Worm (Caenorhabditis elegans) whole organism, L4 larva: Measurements from ENCODE around the gene fbxb-74.

Experiments
- D1046.2 ChIP-seq: fragments of 200-800 bp; sonication (Bioruptor generic); IDR thresholded peaks from 2 replicates; pipeline ENCODE4 v1.3.6; 2022; ENCODE audit warnings: missing genetic modification characterization, missing compliant biosample characterization
- F10B5.3 ChIP-seq: sonication (generic microtip); optimal IDR thresholded peaks from 2 replicates; lab custom pipeline; 2016; ENCODE audit warnings: mild to moderate bottlenecking, missing genetic modification characterization, missing compliant biosample characterization
- F37D6.2 ChIP-seq: sonication (generic microtip); optimal IDR thresholded peaks from 2 replicates; lab custom pipeline; 2016; ENCODE audit warnings: mild to moderate bottlenecking, missing genetic modification characterization, missing compliant biosample characterization
- F44E2.7 ChIP-seq: fragments of 200-800 bp; sonication (Bioruptor generic); IDR thresholded peaks from 2 replicates; pipeline ENCODE4 v2.1.2; 2022; ENCODE audit warnings: missing genetic modification characterization, missing compliant biosample characterization
- R02D3.7 ChIP-seq: fragments of 150-350 bp; sonication (generic microtip); optimal IDR thresholded peaks from 3 replicates; lab custom pipeline; 2014; ENCODE audit warnings: missing biosample characterization, missing genetic modification characterization
- T20F7.1 ChIP-seq: fragments of 200-800 bp; sonication (Bioruptor generic); optimal IDR thresholded peaks from 2 replicates; lab custom pipeline; 2018; ENCODE audit warnings: mild to moderate bottlenecking, missing genetic modification characterization, missing compliant biosample characterization
- T26A8.4 ChIP-seq: fragments of 200-800 bp; sonication (Bioruptor generic); IDR thresholded peaks from 2 replicates; pipeline ENCODE4 v1.3.6; 2022; ENCODE audit warnings: missing genetic modification characterization, missing compliant biosample characterization
- Y48G9A.11 ChIP-seq: fragments of 200-800 bp; sonication (Bioruptor generic); IDR thresholded peaks from 2 replicates; pipeline ENCODE4 v1.3.6; 2022; ENCODE audit warnings: missing genetic modification reagents, missing genetic modification characterization, missing compliant biosample characterization
- ZK337.2 ChIP-seq: fragments of 200-800 bp; sonication (Bioruptor generic); IDR thresholded peaks from 2 replicates; pipeline ENCODE4 v1.3.6; 2022; ENCODE audit warnings: missing genetic modification reagents, missing genetic modification characterization, missing compliant biosample characterization
- aha-1 ChIP-seq: fragments of 150-350 bp; peaks from one replicate; lab custom pipeline; 2014; ENCODE audit warnings: missing biosample characterization, missing genetic modification characterization
- ceh-20 ChIP-seq: fragments of 200-800 bp; sonication (Bioruptor generic); IDR thresholded peaks from 2 replicates; pipeline ENCODE4 v1.3.6; 2022; ENCODE audit warnings: missing genetic modification reagents, missing genetic modification characterization, missing compliant biosample characterization
- ceh-44 ChIP-seq: fragments of 200-800 bp; sonication (Bioruptor generic); IDR thresholded peaks from 2 replicates; pipeline ENCODE4 v1.3.6; 2022; ENCODE audit warnings: missing genetic modification reagents, missing genetic modification characterization, missing compliant biosample characterization
- ceh-62 ChIP-seq: sonication (generic microtip); optimal IDR thresholded peaks from 2 replicates; lab custom pipeline; 2017; ENCODE audit warnings: missing biosample characterization, missing genetic modification characterization
- ces-1 ChIP-seq: fragments of 150-350 bp; sonication (generic microtip); optimal IDR thresholded peaks from 4 replicates; lab custom pipeline; 2014; ENCODE audit warnings: missing biosample characterization, missing genetic modification reagents, missing genetic modification characterization
- cey-2 ChIP-seq: sonication (generic microtip); optimal IDR thresholded peaks from 3 replicates; lab custom pipeline; 2017; ENCODE audit warnings: missing genetic modification characterization, mild to moderate bottlenecking, missing compliant biosample characterization, antibody characterized with exemption, borderline replicate concordance; ENCODE audit not compliant: insufficient read depth
- ctbp-1 ChIP-seq: fragments of 200-800 bp; sonication (Bioruptor generic); IDR thresholded peaks from 2 replicates; pipeline ENCODE4 v1.3.6; 2022; ENCODE audit warnings: missing genetic modification reagents, missing genetic modification characterization, missing compliant biosample characterization
- daf-8 ChIP-seq: fragments of 200-800 bp; sonication (Bioruptor generic); IDR thresholded peaks from 2 replicates; pipeline ENCODE4 v1.3.6; 2022; ENCODE audit warnings: missing genetic modification characterization, missing compliant biosample characterization
- dmd-6 ChIP-seq: fragments of 200-800 bp; sonication (Bioruptor generic); IDR thresholded peaks from 2 replicates; pipeline ENCODE4 v1.3.6; 2022; ENCODE audit warnings: missing genetic modification reagents, missing genetic modification characterization, missing compliant biosample characterization
- dmd-8 ChIP-seq: fragments of 200-800 bp; sonication (Bioruptor generic); IDR thresholded peaks from 2 replicates; pipeline ENCODE4 v1.3.6; 2022; ENCODE audit warnings: missing genetic modification characterization, missing compliant biosample characterization
- egl-43 ChIP-seq: fragments of 200-800 bp; sonication (Bioruptor generic); IDR thresholded peaks from 2 replicates; pipeline ENCODE4 v1.3.6; 2022; ENCODE audit warnings: missing genetic modification reagents, missing genetic modification characterization, missing compliant biosample characterization
- fos-1 ChIP-seq: fragments of 150-350 bp; optimal IDR thresholded peaks from 2 replicates; lab custom pipeline; 2014; ENCODE audit warnings: missing biosample characterization, missing genetic modification characterization
- gei-8 ChIP-seq: fragments of 200-800 bp; sonication (Bioruptor generic); optimal IDR thresholded peaks from 2 replicates; lab custom pipeline; 2018; ENCODE audit warnings: mild to moderate bottlenecking, missing genetic modification characterization, missing compliant biosample characterization
- hlh-11 ChIP-seq: fragments of 200-800 bp; sonication (Bioruptor generic); optimal IDR thresholded peaks from 2 replicates; lab custom pipeline; 2018; ENCODE audit warnings: mild to moderate bottlenecking, missing genetic modification characterization, missing compliant biosample characterization
- hlh-30 ChIP-seq: sonication (generic microtip); optimal IDR thresholded peaks from 2 replicates; lab custom pipeline; 2017; ENCODE audit warnings: antibody characterized with exemption, mild to moderate bottlenecking, missing genetic modification characterization, missing compliant biosample characterization; ENCODE audit not compliant: insufficient read depth
- lim-7 ChIP-seq: fragments of 200-800 bp; sonication (Bioruptor generic); IDR thresholded peaks from 2 replicates; pipeline ENCODE4 v1.3.6; 2022; ENCODE audit warnings: missing genetic modification characterization, missing compliant biosample characterization
- lin-15B ChIP-seq: fragments of 150-350 bp; sonication (generic microtip); optimal IDR thresholded peaks from 3 replicates; lab custom pipeline; 2014; ENCODE audit warnings: missing biosample characterization, missing genetic modification characterization
- lin-39 ChIP-seq: fragments of 150-350 bp; optimal IDR thresholded peaks from 2 replicates; lab custom pipeline; 2014; ENCODE audit warnings: missing biosample characterization, missing genetic modification reagents, missing genetic modification characterization
- mdt-29 ChIP-seq: fragments of 200-800 bp; sonication (Bioruptor generic); IDR thresholded peaks from 2 replicates; pipeline ENCODE4 v1.3.6; 2022; ENCODE audit warnings: missing genetic modification reagents, missing genetic modification characterization, missing compliant biosample characterization
- mes-2 ChIP-seq: sonication (generic microtip); optimal IDR thresholded peaks from 2 replicates; lab custom pipeline; 2016; ENCODE audit warnings: missing genotype, mild to moderate bottlenecking, missing genetic modification characterization, missing compliant biosample characterization; ENCODE audit not compliant: poor library complexity, severe bottlenecking
- mxl-2 ChIP-seq: fragments of 200-800 bp; sonication (Bioruptor generic); conservative IDR thresholded peaks from 2 replicates; pipeline ENCODE4 v1.3.6; 2022; ENCODE audit warnings: missing genetic modification reagents, missing genetic modification characterization, missing compliant biosample characterization
- nhr-11 ChIP-seq: fragments of 150-350 bp; optimal IDR thresholded peaks from 2 replicates; lab custom pipeline; 2014; ENCODE audit warnings: missing biosample characterization, missing genetic modification characterization
- nhr-25 ChIP-seq: sonication (generic microtip); optimal IDR thresholded peaks from 2 replicates; lab custom pipeline; 2017; ENCODE audit warnings: missing genetic modification characterization, mild to moderate bottlenecking, missing compliant biosample characterization, antibody characterized with exemption, moderate library complexity, borderline replicate concordance; ENCODE audit not compliant: insufficient read depth
- nhr-41 ChIP-seq: fragments of 200-800 bp; sonication (Bioruptor generic); IDR thresholded peaks from 2 replicates; pipeline ENCODE4 v1.3.6; 2022; ENCODE audit warnings: missing genetic modification reagents, missing genetic modification characterization, missing compliant biosample characterization
- nhr-42 ChIP-seq: fragments of 200-800 bp; sonication (Bioruptor generic); IDR thresholded peaks from 2 replicates; pipeline ENCODE4 v1.3.6; 2022; ENCODE audit warnings: missing genetic modification characterization, missing compliant biosample characterization
- nhr-76 ChIP-seq: fragments of 150-350 bp; optimal IDR thresholded peaks from 2 replicates; lab custom pipeline; 2014; ENCODE audit warnings: missing biosample characterization, missing genetic modification characterization
- nhr-77 ChIP-seq: fragments of 150-350 bp; optimal IDR thresholded peaks from 2 replicates; lab custom pipeline; 2014; ENCODE audit warnings: missing biosample characterization, missing genetic modification characterization
- rbr-2 ChIP-seq: sonication (generic microtip); optimal IDR thresholded peaks from 2 replicates; lab custom pipeline; 2016; ENCODE audit warnings: missing genotype, missing genetic modification characterization, missing compliant biosample characterization
- set-16 ChIP-seq: fragments of 200-800 bp; sonication (Bioruptor generic); IDR thresholded peaks from 2 replicates; pipeline ENCODE4 v1.3.6; 2022; ENCODE audit warnings: missing genetic modification reagents, missing genetic modification characterization, missing compliant biosample characterization
- spr-3 ChIP-seq: fragments of 200-800 bp; sonication (Bioruptor generic); optimal IDR thresholded peaks from 2 replicates; lab custom pipeline; 2018; ENCODE audit warnings: mild to moderate bottlenecking, missing genetic modification characterization, missing compliant biosample characterization
- tag-97 ChIP-seq: fragments of 200-800 bp; sonication (Bioruptor generic); IDR thresholded peaks from 2 replicates; pipeline ENCODE4 v1.3.6; 2022; ENCODE audit warnings: missing genetic modification characterization, missing compliant biosample characterization
- unc-62 ChIP-seq, 3 experiments: fragments of 150-350 bp in 1 of 3; sonication (generic microtip); optimal IDR thresholded peaks in 2 of 3; peaks in 1 of 3; 1 replicate in 1 of 3; 2 replicates in 2 of 3; lab custom pipeline; 2014 to 2017; ENCODE audit warnings: missing biosample characterization in 3 of 3, missing genetic modification characterization in 3 of 3, missing genetic modification reagents in 3 of 3, missing genotype in 1 of 3
- zfp-2 ChIP-seq: sonication (generic microtip); optimal IDR thresholded peaks from 2 replicates; lab custom pipeline; 2016; ENCODE audit warnings: mild to moderate bottlenecking, missing genetic modification characterization, missing compliant biosample characterization
- zip-11 ChIP-seq: fragments of 200-800 bp; sonication (Bioruptor generic); IDR thresholded peaks from 2 replicates; pipeline ENCODE4 v1.3.6; 2022; ENCODE audit warnings: missing genetic modification characterization, missing compliant biosample characterization
- ztf-11 ChIP-seq: fragments of 150-350 bp; optimal IDR thresholded peaks from 2 replicates; lab custom pipeline; 2014; ENCODE audit warnings: missing biosample characterization, missing genetic modification characterization

Gene fbxb-74

ce11 chrIV:4396052-4396821, 42.9 kb downstream of the fbxb-74 start (continued):
- no peak for TF ChIP-seq dmd-8 (GFP tag; lab: Robert Waterston, UW)
- no peak for TF ChIP-seq cey-2 (tag; lab: Kevin White, UChicago)
- no peak for TF ChIP-seq mxl-2
- no peak for TF ChIP-seq egl-43
- no peak for TF ChIP-seq mes-2 (tag; lab: Kevin White, UChicago)
- peak in 1 of 2 experiments; percentile 17 for TF ChIP-seq unc-62 (GFP tag; optimal IDR thresholded peaks at IDR 0.05 in 1 of 2; lab: Kevin White, UChicago)
- no peak for TF ChIP-seq unc-62 (tag; optimal IDR thresholded peaks at IDR 0.05; lab: Kevin White, UChicago)
- TF ChIP-seq ZK337.2 (GFP tag; lab: Robert Waterston, UW), result no peak
- no peak for TF ChIP-seq Y48G9A.11 (GFP tag; lab: Robert Waterston, UW)
- peak; percentile 92 for TF ChIP-seq aha-1 (tag; lab: Kevin White, UChicago)
- no peak for TF ChIP-seq dmd-6 (GFP tag; lab: Robert Waterston, UW)
- no peak for TF ChIP-seq ceh-44 (GFP tag; lab: Robert Waterston, UW)
- no peak for TF ChIP-seq daf-8 (GFP tag; lab: Robert Waterston, UW)
- no peak for TF ChIP-seq nhr-76
- TF ChIP-seq hlh-11, result peak; percentile 57
- TF ChIP-seq lim-7 (GFP tag; lab: Robert Waterston, UW), result no peak
- no peak for TF ChIP-seq lin-39 (tag; lab: Kevin White, UChicago)
- TF ChIP-seq set-16 (GFP tag; lab: Robert Waterston, UW), result peak; percentile 25; the same call in 1 of the 2 replicates
- TF ChIP-seq nhr-25 (tag; lab: Kevin White, UChicago), result no peak

ce11 chrIV:4395555-4395954, 43.5 kb downstream of the fbxb-74 start:
- TF ChIP-seq R02D3.7 (no peak), ceh-44 (GFP tag; lab: Robert Waterston, UW) (no peak), aha-1 (tag; lab: Kevin White, UChicago) (peak; percentile 91)
- TF ChIP-seq, all 104 proteins: peak for 1

- TF ChIP-seq rbr-2 (tag; lab: Kevin White, UChicago) (no peak), gei-8 (GFP tag; lab: Kevin White, UChicago) (no peak), zfp-2 (tag; lab: Kevin White, UChicago) (no peak), cey-2 (tag; lab: Kevin White, UChicago) (no peak), ctbp-1 (GFP tag; lab: Robert Waterston, UW) (no peak), hlh-30 (tag; lab: Kevin White, UChicago) (no peak), ces-1 (GFP tag; lab: Kevin White, UChicago) (no peak), tag-97 (GFP tag; lab: Robert Waterston, UW) (no peak), lim-7 (GFP tag; lab: Robert Waterston, UW) (no peak), spr-3 (GFP tag; lab: Kevin White, UChicago) (no peak), nhr-11 (tag; lab: Kevin White, UChicago) (no peak), F37D6.2 (tag; lab: Kevin White, UChicago) (no peak), fos-1 (tag; lab: Kevin White, UChicago) (no peak), ceh-62 (tag; lab: Kevin White, UChicago) (no peak), F44E2.7 (no peak), dmd-6 (GFP tag; lab: Robert Waterston, UW) (peak; percentile 65), hlh-11 (peak; percentile 16), F10B5.3 (tag; lab: Kevin White, UChicago) (no peak), nhr-42 (GFP tag; lab: Robert Waterston, UW) (no peak), set-16 (GFP tag; lab: Robert Waterston, UW) (peak; percentile 30; the same call in 1 of the 2 replicates), D1046.2 (GFP tag; lab: Robert Waterston, UW) (no peak), unc-62 (GFP tag; optimal IDR thresholded peaks at IDR 0.05 in 1 of 2; lab: Kevin White, UChicago) (peak in 1 of 2 experiments; percentile 88), unc-62 (tag; optimal IDR thresholded peaks at IDR 0.05; lab: Kevin White, UChicago) (no peak), ztf-11 (tag; lab: Kevin White, UChicago) (no peak), T26A8.4 (no peak), T20F7.1 (GFP tag; lab: Kevin White, UChicago) (no peak), Y48G9A.11 (GFP tag; lab: Robert Waterston, UW) (no peak), nhr-41 (GFP tag; lab: Robert Waterston, UW) (no peak), nhr-77 (tag; lab: Kevin White, UChicago) (no peak), zip-11 (no peak), ceh-20 (GFP tag; lab: Robert Waterston, UW) (no peak), mdt-29 (GFP tag; lab: Robert Waterston, UW) (no peak), lin-15B (tag; lab: Kevin White, UChicago) (no peak)
Observed at ce11 chrIV:4393942-4394460, 45.1 kb downstream of the fbxb-74 start, which contains the start of gene ell-1. ell-1 (plus strand) TSS chrIV:4394410.
